Fruit fly (Drosophila melanogaster): Measurements from ENCODE around the gene Cds.

Gene Cds

DNA sequence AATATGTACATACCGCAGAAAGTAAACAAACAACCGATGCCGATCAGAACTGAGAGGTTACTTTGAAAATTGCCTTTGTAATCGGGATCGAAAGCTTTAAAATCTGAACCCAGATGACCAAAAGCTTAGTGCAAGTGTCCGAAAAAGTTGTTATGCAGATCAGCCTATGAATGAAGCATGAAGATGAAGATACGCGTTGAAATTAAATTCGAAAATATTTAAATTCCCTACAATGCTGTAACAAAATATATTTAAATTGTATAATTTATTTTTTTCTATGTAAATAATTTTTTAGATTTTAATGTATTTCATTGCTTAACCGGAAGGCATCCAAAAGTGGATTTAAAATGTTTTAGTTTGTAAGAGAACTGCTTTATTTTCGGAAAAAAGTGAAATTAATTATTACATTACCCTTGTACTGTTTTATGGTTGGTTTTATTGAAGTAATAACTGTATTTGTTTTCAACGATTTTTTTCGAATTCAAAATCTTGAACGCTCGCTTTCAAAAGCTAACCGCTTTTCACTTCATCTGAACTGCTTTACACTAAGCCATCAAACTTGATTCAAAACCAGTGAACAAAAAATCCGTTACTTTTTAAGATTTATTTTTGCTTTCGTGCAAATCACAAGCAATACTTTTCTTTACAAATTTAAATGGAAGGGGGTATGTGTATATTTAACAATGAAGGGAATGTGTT is 32.3 kb downstream of the Cds start, which contains the start of gene CG43886:
CG43886 (minus strand) TSS at position 51 of the 699 bp plus-strand sequence.
- peak; percentile 39 for TF ChIP-seq tj (GFP tag; optimal IDR thresholded peaks at IDR 0.05)
- TF ChIP-seq Clk (GFP tag; optimal IDR thresholded peaks at IDR 0.05): no peak

DNA sequence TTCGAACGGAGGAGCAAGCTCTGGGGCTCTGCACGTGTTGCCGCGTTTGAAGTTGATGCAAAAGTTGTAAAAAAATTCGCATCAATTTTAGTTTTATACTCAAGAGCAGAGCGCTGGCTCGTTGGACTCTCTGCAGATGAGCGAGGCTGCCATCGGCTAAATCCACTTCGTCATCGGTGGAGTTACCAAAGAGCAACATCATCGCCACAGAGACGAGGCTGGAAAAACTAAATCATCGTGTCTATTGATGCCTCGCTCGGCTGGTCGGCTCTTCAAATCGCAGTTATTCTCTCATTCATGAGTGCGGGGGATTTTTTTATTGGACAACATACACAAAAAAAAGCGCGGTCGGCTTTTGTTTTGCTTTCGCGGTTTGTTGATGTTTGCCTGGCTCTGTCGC is 37.9 kb downstream of the Cds start, which contains the start of gene CG13675:
CG13675 (minus strand) TSS at position 83 of the 400 bp plus-strand sequence.
- TF ChIP-seq cic (GFP tag; optimal IDR thresholded peaks at IDR 0.05) (no peak), CG12768 (GFP tag; optimal IDR thresholded peaks at IDR 0.05) (no peak), cnc (optimal IDR thresholded peaks at IDR 0.05) (no peak), CG11617 (GFP tag; optimal IDR thresholded peaks at IDR 0.05) (no peak), bab1 (GFP tag; optimal IDR thresholded peaks at IDR 0.05) (no peak), CG7101 (tag; optimal IDR thresholded peaks at IDR 0.05) (no peak), CG7045 (GFP tag; optimal IDR thresholded peaks at IDR 0.05) (no peak), CG5204 (GFP tag; optimal IDR thresholded peaks at IDR 0.05) (no peak), pad (GFP tag; optimal IDR thresholded peaks at IDR 0.05) (no peak), kay (GFP tag; ENCODE audit: borderline replicate concordance) (no peak), toe (GFP tag; optimal IDR thresholded peaks at IDR 0.05) (no peak), ovo (GFP tag; optimal IDR thresholded peaks at IDR 0.05) (no peak), tj (GFP tag; optimal IDR thresholded peaks at IDR 0.05) (no peak), Mnt (GFP tag; optimal IDR thresholded peaks at IDR 0.05) (no peak)

DNA sequence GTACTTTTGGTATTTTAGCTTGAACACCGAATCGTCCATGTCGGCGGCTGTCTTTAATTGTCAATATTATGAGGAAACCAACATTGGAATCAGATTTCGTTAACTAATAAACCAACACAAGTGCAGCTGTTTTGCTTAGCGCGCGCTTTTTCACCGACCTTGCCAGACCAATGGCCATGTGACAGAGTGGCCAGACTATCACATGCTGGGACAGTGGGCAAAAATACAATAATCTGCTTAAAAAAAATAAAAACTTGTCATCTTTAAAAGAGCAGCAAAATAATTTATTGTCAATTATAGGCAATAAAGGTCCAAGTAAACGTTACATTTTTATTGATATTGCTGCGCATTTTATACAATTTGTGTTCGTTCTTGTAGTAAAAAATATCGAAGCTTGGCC is 48.3 kb downstream of the Cds start, which contains the start of gene RecQ4:
RecQ4 (minus strand) TSS at position 161 of the 400 bp plus-strand sequence.
- TF ChIP-seq CG14711 (tag; optimal IDR thresholded peaks at IDR 0.05): no peak
- TF ChIP-seq Crg-1 (GFP tag; optimal IDR thresholded peaks at IDR 0.05): no peak
- TF ChIP-seq tj (GFP tag; optimal IDR thresholded peaks at IDR 0.05): peak; percentile 97
- no peak for TF ChIP-seq CG12768 (GFP tag; optimal IDR thresholded peaks at IDR 0.05)
- no peak for TF ChIP-seq CG5204 (GFP tag; optimal IDR thresholded peaks at IDR 0.05)
- no peak for TF ChIP-seq ovo (GFP tag; optimal IDR thresholded peaks at IDR 0.05)
- TF ChIP-seq bab1 (GFP tag; optimal IDR thresholded peaks at IDR 0.05): peak; percentile 35
- no peak for TF ChIP-seq CG7045 (GFP tag; optimal IDR thresholded peaks at IDR 0.05)
- no peak for TF ChIP-seq kay (GFP tag; ENCODE audit: borderline replicate concordance)

DNA sequence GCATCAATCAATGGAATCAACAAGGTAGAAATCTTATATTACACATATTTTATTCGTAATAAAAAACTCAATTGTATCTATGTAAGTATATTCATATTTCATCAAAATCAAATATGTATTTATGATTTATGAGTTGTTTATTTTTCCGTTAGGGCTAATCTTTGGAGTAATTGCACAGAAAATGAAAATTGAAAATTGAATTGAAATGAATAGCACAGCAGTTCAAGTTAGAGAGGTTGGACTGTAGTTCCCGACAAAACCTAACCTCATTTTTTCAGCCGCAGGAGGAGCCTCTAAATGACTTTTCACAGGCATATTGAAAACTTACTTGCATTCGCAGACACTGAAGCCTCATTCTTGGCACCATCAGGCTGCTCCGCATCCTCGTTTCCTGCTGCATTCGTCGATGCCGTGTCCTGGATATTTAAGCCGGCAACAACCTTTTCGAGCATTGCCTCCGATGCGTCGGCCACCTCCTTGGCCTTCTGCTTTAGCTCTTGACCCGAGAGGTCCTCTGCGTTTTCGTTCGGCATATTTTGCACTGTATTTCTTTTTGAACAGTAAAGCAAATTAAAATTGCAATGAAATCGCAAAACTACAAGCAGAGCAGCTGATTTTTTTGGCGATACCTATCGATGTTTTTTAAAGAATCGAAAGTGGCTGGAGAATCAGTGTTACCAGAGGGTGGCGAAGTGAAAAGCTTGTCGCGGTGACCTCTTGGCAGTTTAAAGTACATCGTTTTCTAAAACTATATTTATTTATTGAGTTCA is 50.4 kb downstream of the Cds start, which contains the start of gene Nmt:
Nmt (minus strand) TSS at position 635 of the 770 bp plus-strand sequence.
- TF ChIP-seq cic (GFP tag; optimal IDR thresholded peaks at IDR 0.05): peak; percentile 6
- TF ChIP-seq CG5204 (GFP tag; optimal IDR thresholded peaks at IDR 0.05): no peak
- TF ChIP-seq Crg-1 (GFP tag; optimal IDR thresholded peaks at IDR 0.05): no peak
- TF ChIP-seq CG33017 (tag; optimal IDR thresholded peaks at IDR 0.05): peak; percentile 32
- TF ChIP-seq CG7101 (tag; optimal IDR thresholded peaks at IDR 0.05): peak; percentile 14
- TF ChIP-seq Hr96 (GFP tag; optimal IDR thresholded peaks at IDR 0.05): no peak
- TF ChIP-seq CG7045 (GFP tag; optimal IDR thresholded peaks at IDR 0.05): peak; percentile 9
- TF ChIP-seq tj (GFP tag; optimal IDR thresholded peaks at IDR 0.05): peak; percentile 6
- TF ChIP-seq CG14711 (tag; optimal IDR thresholded peaks at IDR 0.05): peak; percentile 42
- TF ChIP-seq CG11617 (GFP tag; optimal IDR thresholded peaks at IDR 0.05): peak; percentile 2

DNA sequence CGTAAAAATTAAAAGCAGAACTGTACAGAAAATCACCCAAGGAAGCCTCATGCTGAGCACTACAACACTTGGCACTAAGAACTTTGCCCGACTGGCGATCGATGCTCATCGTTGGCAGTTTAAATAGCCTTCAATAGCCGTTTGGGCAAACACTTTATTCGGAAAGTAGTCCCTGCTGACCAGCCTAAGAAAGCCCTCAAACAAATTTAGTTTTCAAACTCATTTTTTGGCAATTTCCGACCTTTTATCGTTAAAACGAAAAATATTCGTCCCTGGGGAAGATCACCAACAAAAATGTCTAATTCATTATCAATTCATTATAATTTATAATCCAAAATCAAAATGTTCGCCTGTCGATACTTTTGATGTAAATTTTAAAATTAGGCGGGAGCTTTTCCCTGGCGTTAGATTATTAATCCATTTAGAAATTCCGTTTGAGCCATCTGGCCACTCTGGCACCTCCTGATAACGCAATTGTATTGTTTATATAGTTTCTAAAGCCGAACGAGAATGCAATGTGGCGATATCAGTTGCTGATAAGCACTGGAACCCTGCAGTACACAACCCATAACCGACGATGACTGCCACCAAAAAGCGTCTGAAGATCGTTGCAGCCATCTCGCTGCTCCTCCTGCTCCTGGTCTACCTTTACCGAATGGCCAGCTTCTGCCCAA is 53.0 kb downstream of the Cds start, which contains the start of the genes mthl7 and Uxs:
mthl7 (minus strand) TSS at position 51 of the 674 bp plus-strand sequence.
Uxs (plus strand) TSS at position 460 of the 674 bp plus-strand sequence.
- TF ChIP-seq bab1 (GFP tag; optimal IDR thresholded peaks at IDR 0.05) (peak; percentile 32), CG11617 (GFP tag; optimal IDR thresholded peaks at IDR 0.05) (no peak), CG14711 (tag; optimal IDR thresholded peaks at IDR 0.05) (peak; percentile 4), cic (GFP tag; optimal IDR thresholded peaks at IDR 0.05) (peak; percentile 84), Mnt (GFP tag; optimal IDR thresholded peaks at IDR 0.05) (peak; percentile 53)
